Worm (Caenorhabditis elegans): Measurements from ENCODE around the gene srg-20.
"Not testable (repeated sequence)": the region's sequence is repeated elsewhere in the genome, so short reads cannot be mapped to it uniquely, and the experiment has no call there.

ce11 chrII:1633490-1633889 lies 3.0 kb upstream of the srg-20 start, which contains the start of gene C08E3.1:
- not testable (repeated sequence) for TF ChIP-seq pes-1 (GFP tag; IDR thresholded peaks at IDR 0.05); tra-4 (tag; optimal IDR thresholded peaks at IDR 0.05); ama-1 (optimal IDR thresholded peaks at IDR 0.05); tbx-11 (GFP tag; IDR thresholded peaks at IDR 0.05); tbx-37 (GFP tag; conservative IDR thresholded peaks at IDR 0.05); scrt-1 (GFP tag; IDR thresholded peaks at IDR 0.05); aly-1 (tag; optimal IDR thresholded peaks at IDR 0.05); hnd-1 (tag; optimal IDR thresholded peaks at IDR 0.05); hmg-4 (GFP tag; optimal IDR thresholded peaks at IDR 0.05); ets-7 (tag; optimal IDR thresholded peaks at IDR 0.05); hmbx-1 (tag; optimal IDR thresholded peaks at IDR 0.05); B0310.2 (tag; optimal IDR thresholded peaks at IDR 0.05); ceh-13 (GFP tag; optimal IDR thresholded peaks at IDR 0.05); F13C5.2 (tag; optimal IDR thresholded peaks at IDR 0.05)

Data from whole organism, early embryonic.